Fruit fly (Drosophila melanogaster) Kc167 (cell line): ENCODE data around the gene CG43057.

Experiments used
- h ChIP-seq: fragments of >200 bp; optimal IDR thresholded peaks from 3 replicates; lab custom pipeline; 2018; ENCODE audit warnings: missing external identifiers
- insv ChIP-seq: fragments of >200 bp; optimal IDR thresholded peaks from 3 replicates; lab custom pipeline; 2018; ENCODE audit warnings: missing external identifiers
- psq ChIP-seq: fragments of >200 bp; optimal IDR thresholded peaks from 2 replicates; lab custom pipeline; 2017; ENCODE audit warnings: missing external identifiers

DNA sequence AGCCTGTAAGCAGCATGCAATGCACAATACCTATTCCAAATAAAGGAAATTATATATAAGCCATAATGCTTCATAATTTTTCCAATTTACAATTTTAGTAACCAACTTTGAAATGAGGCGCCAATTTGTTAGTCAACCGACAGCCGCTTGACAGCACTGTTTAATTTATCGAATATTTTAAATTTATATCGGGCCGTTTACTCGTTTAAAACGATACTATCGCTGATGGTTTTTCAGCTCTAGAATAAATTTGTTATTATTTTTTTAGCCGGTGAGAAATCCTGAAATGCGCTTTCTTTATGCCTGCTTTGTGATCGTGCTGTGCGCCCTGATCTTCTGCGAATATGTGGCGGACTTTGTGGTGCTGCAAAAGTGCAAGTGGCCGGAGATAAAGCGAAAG is 45.0 kb downstream of the CG43057 start, which contains the start of gene PGAP5:
- no peak for TF ChIP-seq psq (lab: Kevin White, UChicago)
- no peak for TF ChIP-seq h (lab: Kevin White, UChicago)
- no peak for TF ChIP-seq insv (lab: Kevin White, UChicago)
